Fruit fly (Drosophila melanogaster) whole organism, embryonic: ENCODE results near the gene CG17224.
A peak's percentile ranks its signal among the peaks of the same experiment; 100 is the strongest.

ENCODE experiments used
- Bdp1 ChIP-seq: fragments of 200-800 bp; sonication (Bioruptor generic); optimal IDR thresholded peaks from 3 replicates; lab custom pipeline; 2016; ENCODE audit warnings: missing biosample characterization, missing genetic modification characterization
- CG10979 ChIP-seq: fragments of 200-800 bp; sonication (Bioruptor generic); optimal IDR thresholded peaks from 2 replicates; lab custom pipeline; 2018; ENCODE audit warnings: missing biosample characterization, mild to moderate bottlenecking, missing genetic modification characterization, moderate library complexity
- CG12071 ChIP-seq: fragments of 200-800 bp; sonication (Bioruptor generic); optimal IDR thresholded peaks from 3 replicates; lab custom pipeline; 2018; ENCODE audit warnings: missing biosample characterization, mild to moderate bottlenecking, missing genetic modification characterization
- CG14014 ChIP-seq: fragments of 200-800 bp; sonication (Bioruptor generic); IDR thresholded peaks from 2 replicates; pipeline ENCODE4 v1.3.6; 2022; ENCODE audit warnings: missing biosample characterization, missing genetic modification characterization
- CG14860 ChIP-seq: fragments of 200-800 bp; sonication (Bioruptor generic); IDR thresholded peaks from 3 replicates; pipeline ENCODE4 v1.3.6; 2022; ENCODE audit warnings: missing biosample characterization, missing genetic modification characterization; ENCODE audit not compliant: partially characterized antibody
- CG15073 ChIP-seq: fragments of 200-800 bp; sonication (Bioruptor generic); optimal IDR thresholded peaks from 2 replicates; lab custom pipeline; 2016; ENCODE audit warnings: missing biosample characterization, missing genetic modification characterization
- CG1529 ChIP-seq: fragments of 200-800 bp; sonication (Bioruptor generic); optimal IDR thresholded peaks from 3 replicates; lab custom pipeline; 2018; ENCODE audit warnings: missing biosample characterization, missing genetic modification characterization
- CG17359 ChIP-seq: fragments of 200-800 bp; sonication (Bioruptor generic); optimal IDR thresholded peaks from 3 replicates; lab custom pipeline; 2018; ENCODE audit warnings: missing biosample characterization, mild to moderate bottlenecking, missing genetic modification characterization, moderate library complexity
- CG17385 ChIP-seq: fragments of 200-800 bp; sonication (Bioruptor generic); optimal IDR thresholded peaks from 3 replicates; lab custom pipeline; 2018; ENCODE audit warnings: missing biosample characterization, mild to moderate bottlenecking, missing genetic modification characterization
- CG18011 ChIP-seq: fragments of 200-800 bp; sonication (Bioruptor generic); optimal IDR thresholded peaks from 2 replicates; lab custom pipeline; 2017; ENCODE audit warnings: missing biosample characterization, missing genetic modification characterization, mild to moderate bottlenecking, moderate library complexity, missing genotype
- CG18619 ChIP-seq: fragments of 200-800 bp; sonication (Bioruptor generic); optimal IDR thresholded peaks from 3 replicates; lab custom pipeline; 2017; ENCODE audit warnings: missing biosample characterization, mild to moderate bottlenecking, missing genetic modification characterization
- CG2116 ChIP-seq: fragments of 200-800 bp; sonication (Bioruptor generic); optimal IDR thresholded peaks from 3 replicates; lab custom pipeline; 2018; ENCODE audit warnings: missing biosample characterization, mild to moderate bottlenecking, missing genetic modification characterization
- CG3163 ChIP-seq: fragments of 200-800 bp; sonication (Bioruptor generic); optimal IDR thresholded peaks from 3 replicates; lab custom pipeline; 2016; ENCODE audit warnings: missing biosample characterization, missing genetic modification characterization
- CG3281 ChIP-seq: fragments of 200-800 bp; sonication (Bioruptor generic); optimal IDR thresholded peaks from 3 replicates; lab custom pipeline; 2017; ENCODE audit warnings: missing biosample characterization, mild to moderate bottlenecking, missing genetic modification characterization
- CG33213 ChIP-seq: fragments of 200-800 bp; sonication (Bioruptor generic); optimal IDR thresholded peaks from 3 replicates; lab custom pipeline; 2016; ENCODE audit warnings: missing biosample characterization, missing genetic modification characterization
- CG34224 ChIP-seq: fragments of 200-800 bp; sonication (Bioruptor generic); IDR thresholded peaks from 3 replicates; pipeline ENCODE4 v1.3.6; 2022; ENCODE audit warnings: missing biosample characterization, missing genetic modification characterization; ENCODE audit not compliant: partially characterized antibody
- CG34376 ChIP-seq: fragments of 200-800 bp; sonication (Bioruptor generic); optimal IDR thresholded peaks from 2 replicates; lab custom pipeline; 2018; ENCODE audit warnings: missing biosample characterization, mild to moderate bottlenecking, missing genetic modification characterization
- CG3847 ChIP-seq: fragments of 200-800 bp; sonication (Bioruptor generic); IDR thresholded peaks from 2 replicates; pipeline ENCODE4 v1.3.6; 2022; ENCODE audit warnings: missing biosample characterization, missing genetic modification characterization
- CG6689 ChIP-seq: fragments of 200-800 bp; sonication (Bioruptor generic); IDR thresholded peaks from 2 replicates; pipeline ENCODE4 v1.3.6; 2022; ENCODE audit warnings: missing biosample characterization, missing genetic modification characterization
- CG6813 ChIP-seq: fragments of 200-800 bp; sonication (Bioruptor generic); optimal IDR thresholded peaks from 2 replicates; lab custom pipeline; 2017; ENCODE audit warnings: missing biosample characterization, missing genetic modification characterization, mild to moderate bottlenecking, moderate library complexity, missing genetic modification reagents
- CG7839 ChIP-seq: fragments of 200-800 bp; sonication (Bioruptor generic); optimal IDR thresholded peaks from 3 replicates; lab custom pipeline; 2018; ENCODE audit warnings: missing biosample characterization, mild to moderate bottlenecking, missing genetic modification characterization, moderate library complexity
- CG8359 ChIP-seq: fragments of 200-800 bp; sonication (Bioruptor generic); optimal IDR thresholded peaks from 2 replicates; lab custom pipeline; 2017; ENCODE audit warnings: missing biosample characterization, mild to moderate bottlenecking, missing genetic modification characterization, borderline replicate concordance
- D ChIP-seq, 2 experiments: fragments of 200-800 bp in 1 of 2; fragments of >200 bp in 1 of 2; sonication (Bioruptor generic) in 1 of 2; optimal IDR thresholded peaks; 2 replicates in 1 of 2; 3 replicates in 1 of 2; lab custom pipeline; 2017; ENCODE audit warnings: mild to moderate bottlenecking in 1 of 2, missing biosample characterization in 1 of 2, missing genetic modification characterization in 1 of 2, missing genetic modification reagents in 1 of 2
- Dref ChIP-seq: fragments of 200-800 bp; sonication (Bioruptor generic); IDR thresholded peaks from 2 replicates; pipeline ENCODE4 v1.3.6; 2022; ENCODE audit warnings: missing biosample characterization, missing genetic modification characterization
- E2f2 ChIP-seq: fragments of 200-800 bp; sonication (Bioruptor generic); IDR thresholded peaks from 2 replicates; pipeline ENCODE4 v1.3.6; 2022; ENCODE audit warnings: missing biosample characterization, missing genetic modification characterization
- ERR ChIP-seq: fragments of 200-800 bp; sonication (Bioruptor generic); optimal IDR thresholded peaks from 2 replicates; lab custom pipeline; 2016; ENCODE audit warnings: missing biosample characterization, missing genetic modification characterization
- Elba2 ChIP-seq: fragments of 200-800 bp; sonication (Bioruptor generic); optimal IDR thresholded peaks from 3 replicates; lab custom pipeline; 2016; ENCODE audit warnings: missing biosample characterization, missing genetic modification characterization
- Ets97D ChIP-seq: fragments of 200-800 bp; sonication (Bioruptor generic); optimal IDR thresholded peaks from 3 replicates; lab custom pipeline; 2016; ENCODE audit warnings: missing biosample characterization, missing genetic modification characterization
- H2.0 ChIP-seq: fragments of 200-800 bp; sonication (Bioruptor generic); IDR thresholded peaks from 2 replicates; pipeline ENCODE4 v1.3.6; 2022; ENCODE audit warnings: missing biosample characterization, missing genetic modification characterization
- Hey ChIP-seq: fragments of 200-800 bp; sonication (Bioruptor generic); optimal IDR thresholded peaks from 3 replicates; lab custom pipeline; 2018; ENCODE audit warnings: missing biosample characterization, mild to moderate bottlenecking, missing genetic modification characterization
- HmgD ChIP-seq: fragments of 200-800 bp; sonication (Bioruptor generic); optimal IDR thresholded peaks from 3 replicates; lab custom pipeline; 2016; ENCODE audit warnings: missing biosample characterization, missing genetic modification characterization
- Neu2 ChIP-seq: fragments of 200-800 bp; sonication (Bioruptor generic); optimal IDR thresholded peaks from 3 replicates; lab custom pipeline; 2016; ENCODE audit warnings: missing biosample characterization, missing genetic modification characterization, borderline replicate concordance
- Oli ChIP-seq: fragments of 200-800 bp; sonication (Bioruptor generic); optimal IDR thresholded peaks from 2 replicates; lab custom pipeline; 2018; ENCODE audit warnings: missing biosample characterization, mild to moderate bottlenecking, missing genetic modification characterization, moderate library complexity
- Six4 ChIP-seq: fragments of 200-800 bp; sonication (Bioruptor generic); optimal IDR thresholded peaks from 2 replicates; lab custom pipeline; 2016; ENCODE audit warnings: missing biosample characterization, missing genetic modification characterization
- Spps ChIP-seq: fragments of 200-800 bp; sonication (Bioruptor generic); optimal IDR thresholded peaks from 2 replicates; lab custom pipeline; 2018; ENCODE audit warnings: missing biosample characterization, mild to moderate bottlenecking, missing genetic modification characterization
- cato ChIP-seq: fragments of 200-800 bp; sonication (Bioruptor generic); optimal IDR thresholded peaks from 2 replicates; lab custom pipeline; 2016; ENCODE audit warnings: missing biosample characterization, missing genetic modification characterization, borderline replicate concordance
- cg ChIP-seq: fragments of 200-800 bp; sonication (Bioruptor generic); optimal IDR thresholded peaks from 3 replicates; lab custom pipeline; 2019; ENCODE audit warnings: missing biosample characterization, mild to moderate bottlenecking, missing genetic modification characterization, moderate library complexity
- ci ChIP-seq: fragments of 200-800 bp; sonication (Bioruptor generic); IDR thresholded peaks from 3 replicates; pipeline ENCODE4 v1.3.6; 2022; ENCODE audit warnings: missing biosample characterization, missing genetic modification characterization
- da ChIP-seq: fragments of 200-800 bp; sonication (Bioruptor generic); optimal IDR thresholded peaks from 2 replicates; lab custom pipeline; 2016; ENCODE audit warnings: missing biosample characterization, missing genetic modification characterization
- dimm ChIP-seq: fragments of 200-800 bp; sonication (Bioruptor generic); IDR thresholded peaks from 2 replicates; pipeline ENCODE4 v1.3.6; 2022; ENCODE audit warnings: missing biosample characterization, missing genetic modification characterization
- dysf ChIP-seq: fragments of 200-800 bp; sonication (Bioruptor generic); IDR thresholded peaks from 3 replicates; pipeline ENCODE4 v1.3.6; 2022; ENCODE audit warnings: missing biosample characterization, missing genetic modification characterization
- lbe ChIP-seq: fragments of 200-800 bp; sonication (Bioruptor generic); optimal IDR thresholded peaks from 2 replicates; lab custom pipeline; 2016; ENCODE audit warnings: missing biosample characterization, mild to moderate bottlenecking, missing genetic modification characterization
- org-1 ChIP-seq: fragments of 200-800 bp; sonication (Bioruptor generic); optimal IDR thresholded peaks from 2 replicates; lab custom pipeline; 2017; ENCODE audit warnings: missing biosample characterization, missing genetic modification characterization
- pfk ChIP-seq: fragments of 200-800 bp; sonication (Bioruptor generic); optimal IDR thresholded peaks from 2 replicates; lab custom pipeline; 2018; ENCODE audit warnings: missing biosample characterization, mild to moderate bottlenecking, missing genetic modification characterization, moderate library complexity
- pnt ChIP-seq: fragments of 200-800 bp; sonication (Bioruptor generic); optimal IDR thresholded peaks from 3 replicates; lab custom pipeline; 2016; ENCODE audit warnings: missing biosample characterization, missing genetic modification characterization
- schlank ChIP-seq: fragments of 200-800 bp; sonication (Bioruptor generic); optimal IDR thresholded peaks from 2 replicates; lab custom pipeline; 2018; ENCODE audit warnings: missing biosample characterization, mild to moderate bottlenecking, missing genetic modification characterization
- sens-2 ChIP-seq: fragments of 200-800 bp; sonication (Bioruptor generic); IDR thresholded peaks from 2 replicates; pipeline ENCODE4 v1.3.6; 2022; ENCODE audit warnings: missing biosample characterization, missing genetic modification characterization
- sqz ChIP-seq: fragments of 200-800 bp; sonication (Bioruptor generic); optimal IDR thresholded peaks from 3 replicates; lab custom pipeline; 2018; ENCODE audit warnings: missing biosample characterization, mild to moderate bottlenecking, missing genetic modification characterization
- wek ChIP-seq: fragments of 200-800 bp; sonication (Bioruptor generic); optimal IDR thresholded peaks from 3 replicates; lab custom pipeline; 2018; ENCODE audit warnings: missing biosample characterization, mild to moderate bottlenecking, missing genetic modification characterization, moderate library complexity
- z ChIP-seq: fragments of 200-800 bp; sonication (Bioruptor generic); IDR thresholded peaks from 3 replicates; pipeline ENCODE4 v1.3.6; 2022; ENCODE audit warnings: missing biosample characterization, missing genetic modification characterization

CG17224 gene

dm6 chr2L:3041918-3042615 is 24.0 kb upstream of the CG17224 start, which contains the start of gene CG17261 (continued):
- TF ChIP-seq Dref: no peak
- peak; percentile 49 for TF ChIP-seq ERR (GFP tag; lab: Kevin White, UChicago)
- TF ChIP-seq CG18011 (GFP tag; lab: Kevin White, UChicago): peak; percentile 31
- no peak for TF ChIP-seq pnt (GFP tag; lab: Kevin White, UChicago)
- TF ChIP-seq H2.0 (GFP tag; lab: Robert Waterston, UW): 0 out of 2 replicates have a peak, but pooled peaks have one; percentile 14
- no peak for TF ChIP-seq lbe
- TF ChIP-seq CG6689 (GFP tag; lab: Robert Waterston, UW): no peak
- TF ChIP-seq z (GFP tag; lab: Robert Waterston, UW): no peak
- no peak for TF ChIP-seq Elba2
- no peak for TF ChIP-seq CG18619 (GFP tag; lab: Kevin White, UChicago)
- no peak for TF ChIP-seq sqz
- no peak for TF ChIP-seq Six4
- peak; percentile 4 for TF ChIP-seq org-1 (GFP tag; lab: Kevin White, UChicago)
- TF ChIP-seq Bdp1: no peak
- TF ChIP-seq CG2116 (GFP tag; lab: Kevin White, UChicago): no peak
- TF ChIP-seq CG1529 (GFP tag; lab: Kevin White, UChicago): no peak
- TF ChIP-seq CG34224 (GFP tag; lab: Robert Waterston, UW): no peak
- TF ChIP-seq pfk (GFP tag; lab: Kevin White, UChicago): no peak
- TF ChIP-seq wek (GFP tag; lab: Kevin White, UChicago): no peak
- TF ChIP-seq CG3163: no peak
- no peak for TF ChIP-seq Neu2 (GFP tag; lab: Kevin White, UChicago)
- TF ChIP-seq CG33213 (GFP tag; lab: Kevin White, UChicago): no peak
- TF ChIP-seq CG14860 (GFP tag; lab: Robert Waterston, UW): no peak
- TF ChIP-seq CG10979 (tag; lab: Kevin White, UChicago): no peak
- TF ChIP-seq CG17385 (GFP tag; lab: Kevin White, UChicago): peak; percentile 44
- no peak for TF ChIP-seq cg (GFP tag; lab: Kevin White, UChicago)
- TF ChIP-seq sens-2 (GFP tag; lab: Robert Waterston, UW): no peak
- peak; percentile 99 for TF ChIP-seq CG34376 (GFP tag; lab: Kevin White, UChicago)
- no peak for TF ChIP-seq Oli (tag; lab: Kevin White, UChicago)
- TF ChIP-seq da (GFP tag; lab: Kevin White, UChicago): no peak
- TF ChIP-seq CG17359 (tag; lab: Kevin White, UChicago): peak; percentile 30
- no peak for TF ChIP-seq Ets97D (GFP tag; lab: Kevin White, UChicago)
- no peak for TF ChIP-seq ci

dm6 chr2L:3039774-3040173 is 21.7 kb upstream of the CG17224 start, which contains the start of the genes cnir and CG17221:
cnir (minus strand) TSS chr2L:3039812.
CG17221 (plus strand) TSS chr2L:3039976.
- TF ChIP-seq CG7839 (tag; lab: Kevin White, UChicago) (peak; percentile 57), D (optimal IDR thresholded peaks at IDR 0.05; lab: Kevin White, UChicago) (no peak), D (GFP tag; optimal IDR thresholded peaks at IDR 0.05; lab: Kevin White, UChicago) (peak; percentile 38), CG12071 (GFP tag; lab: Kevin White, UChicago) (no peak), Spps (tag; lab: Kevin White, UChicago) (peak; percentile 31), CG14014 (GFP tag; lab: Robert Waterston, UW) (peak; percentile 30; the same call in 1 of the 2 replicates), CG3281 (GFP tag; lab: Kevin White, UChicago) (peak; percentile 68), CG15073 (GFP tag; lab: Kevin White, UChicago) (no peak), schlank (tag; lab: Kevin White, UChicago) (peak; percentile 31), E2f2 (GFP tag; lab: Robert Waterston, UW) (peak; percentile 47), Hey (tag; lab: Kevin White, UChicago) (no peak), cato (GFP tag; lab: Kevin White, UChicago) (peak; percentile 30), HmgD (GFP tag; lab: Kevin White, UChicago) (no peak), CG6813 (no peak), CG3847 (GFP tag; lab: Robert Waterston, UW) (peak; percentile 63; the same call in 1 of the 2 replicates), dimm (GFP tag; lab: Robert Waterston, UW) (no peak), CG8359 (GFP tag; lab: Kevin White, UChicago) (no peak), dysf (no peak)
